Fruit fly (Drosophila melanogaster): ENCODE data around the gene CG4229.

The CG4229 gene

dm6 chr3L:16581201-16581705 is 24.6 kb downstream of the CG4229 start, which contains the start of gene Smn:
TSS of gene Smn (minus strand) at chr3L:16581547.
- TF ChIP-seq Spps (tag; optimal IDR thresholded peaks at IDR 0.05) (no peak), CG6765 (GFP tag; optimal IDR thresholded peaks at IDR 0.05) (no peak), jigr1 (GFP tag; IDR thresholded peaks at IDR 0.05) (no peak), run (tag; optimal IDR thresholded peaks at IDR 0.05) (no peak), CG6683 (GFP tag; optimal IDR thresholded peaks at IDR 0.05) (peak; percentile 6), ci (GFP tag; IDR thresholded peaks at IDR 0.05) (no peak), Xrp1 (GFP tag; IDR thresholded peaks at IDR 0.05) (no peak), CG2120 (GFP tag; optimal IDR thresholded peaks at IDR 0.05) (peak; percentile 82), grn (GFP tag; optimal IDR thresholded peaks at IDR 0.05) (no peak), NFAT (GFP tag; IDR thresholded peaks at IDR 0.05) (peak; percentile 43; the same call in 1 of the 2 replicates), CG3065 (GFP tag; optimal IDR thresholded peaks at IDR 0.05) (no peak), CG4424 (GFP tag; optimal IDR thresholded peaks at IDR 0.05) (peak; percentile 37), insv (GFP tag; optimal IDR thresholded peaks at IDR 0.05) (no peak), sr (GFP tag; IDR thresholded peaks at IDR 0.05) (no peak), Atf6 (GFP tag; IDR thresholded peaks at IDR 0.05) (no peak), CG2678 (tag; optimal IDR thresholded peaks at IDR 0.05) (peak; percentile 59), CG15269 (tag; optimal IDR thresholded peaks at IDR 0.05) (peak; percentile 46), CG8478 (optimal IDR thresholded peaks at IDR 0.05) (no peak), nau (GFP tag; optimal IDR thresholded peaks at IDR 0.05) (peak; percentile 16), CG9876 (GFP tag; optimal IDR thresholded peaks at IDR 0.05) (no peak), CTCF (GFP tag; optimal IDR thresholded peaks at IDR 0.05) (peak; percentile 26), CG13775 (GFP tag; optimal IDR thresholded peaks at IDR 0.05) (peak; percentile 17), Dp (GFP tag; optimal IDR thresholded peaks at IDR 0.05) (peak; percentile 45), Poxn (GFP tag; IDR thresholded peaks at IDR 0.05) (peak; percentile 46; the same call in 1 of the 2 replicates), CG12236 (GFP tag; optimal IDR thresholded peaks at IDR 0.05) (no peak), pan (optimal IDR thresholded peaks at IDR 0.05) (no peak), pan (GFP tag; optimal IDR thresholded peaks at IDR 0.05 in 1 of 2, IDR thresholded peaks at IDR 0.05 in 1 of 2) (no peak), Blimp-1 (GFP tag; optimal IDR thresholded peaks at IDR 0.05) (peak; percentile 18), Vsx1 (GFP tag; optimal IDR thresholded peaks at IDR 0.05) (no peak), gcm2 (GFP tag; optimal IDR thresholded peaks at IDR 0.05) (no peak), ssp (GFP tag; IDR thresholded peaks at IDR 0.05) (peak; percentile 36; the same call in 1 of the 2 replicates), CG6791 (GFP tag; IDR thresholded peaks at IDR 0.05; ENCODE audit: partially characterized antibody) (peak; percentile 89), CG1529 (GFP tag; optimal IDR thresholded peaks at IDR 0.05) (no peak), fd102C (GFP tag; optimal IDR thresholded peaks at IDR 0.05) (no peak), ac (GFP tag; optimal IDR thresholded peaks at IDR 0.05) (no peak), CG7786 (GFP tag; optimal IDR thresholded peaks at IDR 0.05) (peak; percentile 59), Hand (GFP tag; optimal IDR thresholded peaks at IDR 0.05) (no peak), PHDP (tag; optimal IDR thresholded peaks at IDR 0.05) (peak; percentile 47), CG3838 (GFP tag; optimal IDR thresholded peaks at IDR 0.05) (no peak), Abd-B (GFP tag; optimal IDR thresholded peaks at IDR 0.05) (peak; percentile 50), CG17385 (GFP tag; optimal IDR thresholded peaks at IDR 0.05) (peak; percentile 58), unpg (GFP tag; optimal IDR thresholded peaks at IDR 0.05) (peak; percentile 31), Mad (GFP tag; optimal IDR thresholded peaks at IDR 0.05) (no peak), CoRest (tag; optimal IDR thresholded peaks at IDR 0.05) (peak; percentile 66), Meics (GFP tag; optimal IDR thresholded peaks at IDR 0.05) (peak; percentile 52), pho (GFP tag; optimal IDR thresholded peaks at IDR 0.05) (peak; percentile 58), danr (GFP tag; IDR thresholded peaks at IDR 0.05) (no peak), CG3163 (GFP tag; optimal IDR thresholded peaks at IDR 0.05) (no peak), CG6654 (GFP tag; optimal IDR thresholded peaks at IDR 0.05) (no peak), CG4617 (GFP tag; optimal IDR thresholded peaks at IDR 0.05; ENCODE audit: borderline replicate concordance) (peak; percentile 43), tx (GFP tag; optimal IDR thresholded peaks at IDR 0.05) (no peak), dm (GFP tag; optimal IDR thresholded peaks at IDR 0.05) (peak; percentile 2)
